Worm (Caenorhabditis elegans) whole organism, midembryonic: Measurements from ENCODE around the gene chil-27.

ENCODE experiments used
- T22C8.4 ChIP-seq: fragments of 200-800 bp; sonication (Bioruptor generic); IDR thresholded peaks from 2 replicates; pipeline ENCODE4 v1.3.6; 2022; ENCODE audit warnings: missing genetic modification characterization, missing compliant biosample characterization
- cog-1 ChIP-seq: sonication (generic microtip); optimal IDR thresholded peaks from 2 replicates; lab custom pipeline; 2016; ENCODE audit warnings: missing genetic modification characterization, missing compliant biosample characterization
- flt-1 ChIP-seq: fragments of 200-800 bp; sonication (Bioruptor generic); IDR thresholded peaks from 2 replicates; pipeline ENCODE4 v1.3.6; 2022; ENCODE audit warnings: missing genetic modification characterization, missing compliant biosample characterization
- klf-2 ChIP-seq: fragments of 200-800 bp; sonication (Bioruptor generic); conservative IDR thresholded peaks from 2 replicates; pipeline ENCODE4 v1.3.6; 2022; ENCODE audit warnings: missing genetic modification reagents, missing genetic modification characterization, missing compliant biosample characterization
- med-1 ChIP-seq: sonication (generic microtip); optimal IDR thresholded peaks from 2 replicates; lab custom pipeline; 2017; ENCODE audit warnings: missing genetic modification characterization, mild to moderate bottlenecking, missing compliant biosample characterization, antibody characterized with exemption, missing genetic modification reagents; ENCODE audit not compliant: insufficient read depth
- ref-1 ChIP-seq: fragments of 200-800 bp; sonication (Bioruptor generic); conservative IDR thresholded peaks from 2 replicates; pipeline ENCODE4 v1.3.6; 2022; ENCODE audit warnings: missing genetic modification reagents, missing genetic modification characterization, missing compliant biosample characterization
- tab-1 ChIP-seq: fragments of 200-800 bp; sonication (Bioruptor generic); IDR thresholded peaks from 2 replicates; pipeline ENCODE4 v1.3.6; 2022; ENCODE audit warnings: missing genetic modification characterization, missing compliant biosample characterization
- ztf-23 ChIP-seq: fragments of 200-800 bp; sonication (Bioruptor generic); IDR thresholded peaks from 2 replicates; pipeline ENCODE4 v1.3.6; 2022; ENCODE audit warnings: missing genetic modification reagents, missing genetic modification characterization, missing compliant biosample characterization
- ztf-29 ChIP-seq: fragments of 200-800 bp; sonication (Bioruptor generic); IDR thresholded peaks from 2 replicates; pipeline ENCODE4 v1.3.6; 2022; ENCODE audit warnings: missing genetic modification reagents, missing genetic modification characterization, missing compliant biosample characterization

The chil-27 gene

ce11 chrII:9477567-9477966 lies at the start of gene chil-27:
Gene chil-27 (plus strand): TSS chrII:9477867.
- TF ChIP-seq flt-1 (GFP tag; lab: Robert Waterston, UW): no peak
- TF ChIP-seq ref-1 (GFP tag; lab: Robert Waterston, UW): no peak
- TF ChIP-seq T22C8.4: no peak
- TF ChIP-seq cog-1 (tag; lab: Kevin White, UChicago): no peak
- no peak for TF ChIP-seq tab-1 (GFP tag; lab: Robert Waterston, UW)
- TF ChIP-seq med-1 (GFP tag; lab: Kevin White, UChicago): no peak
- TF ChIP-seq ztf-29 (GFP tag; lab: Robert Waterston, UW): no peak

ce11 chrII:9431119-9431518 lies 46.5 kb upstream of the chil-27 start:
- TF ChIP-seq ref-1 (GFP tag; lab: Robert Waterston, UW) (no peak), cog-1 (tag; lab: Kevin White, UChicago) (no peak), ztf-23 (GFP tag; lab: Robert Waterston, UW) (no peak), tab-1 (GFP tag; lab: Robert Waterston, UW) (no peak), T22C8.4 (no peak), med-1 (GFP tag; lab: Kevin White, UChicago) (no peak), flt-1 (GFP tag; lab: Robert Waterston, UW) (no peak), ztf-29 (GFP tag; lab: Robert Waterston, UW) (no peak), klf-2 (GFP tag; lab: Robert Waterston, UW) (no peak)

DNA sequence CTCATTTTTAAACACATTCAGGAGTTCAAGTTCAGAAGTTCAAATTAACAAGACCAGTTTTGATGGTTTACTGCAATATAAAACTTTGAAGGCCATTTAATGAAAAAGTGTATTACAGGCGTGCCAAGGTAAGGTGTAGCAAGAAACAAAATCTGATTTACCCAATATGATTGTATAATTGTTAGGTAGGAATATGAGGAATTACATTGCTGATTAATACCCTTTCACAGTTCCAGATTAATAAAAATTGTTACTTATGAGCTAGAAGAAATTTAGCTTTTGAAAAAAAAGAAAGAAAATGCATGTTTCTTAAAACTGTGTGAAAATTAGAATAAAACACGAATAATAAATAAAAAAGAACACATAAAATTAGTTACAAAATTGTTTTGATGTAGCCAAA lies 44.1 kb upstream of the chil-27 start, which contains the start of gene kin-15:
Gene kin-15 (minus strand): TSS at position 101 of the 400 bp plus-strand sequence.
- TF ChIP-seq tab-1 (GFP tag; lab: Robert Waterston, UW) (no peak), ref-1 (GFP tag; lab: Robert Waterston, UW) (no peak), flt-1 (GFP tag; lab: Robert Waterston, UW) (no peak), med-1 (GFP tag; lab: Kevin White, UChicago) (no peak), cog-1 (tag; lab: Kevin White, UChicago) (no peak), ztf-29 (GFP tag; lab: Robert Waterston, UW) (no peak), T22C8.4 (no peak), ztf-23 (GFP tag; lab: Robert Waterston, UW) (no peak), klf-2 (GFP tag; lab: Robert Waterston, UW) (no peak)

DNA sequence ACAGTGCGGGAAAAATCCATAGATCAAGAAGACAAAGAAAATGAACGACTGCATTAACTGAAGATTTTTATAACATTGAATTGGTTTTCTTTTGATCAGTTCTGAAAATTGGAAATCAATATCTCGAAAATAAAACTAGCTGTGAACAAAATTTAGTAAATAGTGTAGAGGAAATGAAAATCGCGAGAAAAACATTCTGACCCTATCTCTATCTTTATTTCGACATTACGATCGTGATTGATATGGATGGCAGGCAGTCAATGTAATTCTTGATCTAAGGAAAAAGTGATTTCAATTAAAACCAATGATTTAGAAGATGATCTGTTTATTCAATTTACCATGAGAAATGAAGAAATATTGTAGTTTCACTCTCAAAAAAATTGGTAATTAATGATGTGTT lies 41.7 kb upstream of the chil-27 start, which contains the start of gene kin-16:
Gene kin-16 (minus strand): TSS at position 101 of the 400 bp plus-strand sequence.
- TF ChIP-seq flt-1 (GFP tag; lab: Robert Waterston, UW) (no peak), ref-1 (GFP tag; lab: Robert Waterston, UW) (no peak), ztf-29 (GFP tag; lab: Robert Waterston, UW) (no peak), T22C8.4 (no peak), tab-1 (GFP tag; lab: Robert Waterston, UW) (no peak), cog-1 (tag; lab: Kevin White, UChicago) (no peak), ztf-23 (GFP tag; lab: Robert Waterston, UW) (no peak), med-1 (GFP tag; lab: Kevin White, UChicago) (no peak)

DNA sequence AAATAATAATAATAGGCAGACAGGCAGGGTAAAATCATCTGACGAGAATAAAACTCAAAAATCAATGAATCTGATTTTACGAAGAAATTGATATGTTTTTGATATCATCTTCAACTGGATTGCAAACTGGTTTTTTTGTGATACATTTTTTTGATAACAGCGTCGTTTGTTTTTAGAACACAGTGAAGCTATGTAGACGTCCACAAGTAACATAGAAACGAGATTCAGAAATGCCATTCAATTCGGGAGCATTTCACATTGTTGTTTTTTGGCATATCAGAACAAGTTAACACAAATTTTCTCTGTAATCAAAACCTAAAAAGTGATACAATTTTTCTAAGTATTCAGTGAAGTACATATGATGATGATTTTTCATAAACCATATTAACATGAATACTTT lies 39.4 kb upstream of the chil-27 start, which contains the start of gene chil-13:
Gene chil-13 (minus strand): TSS at position 101 of the 400 bp plus-strand sequence.
- no peak for TF ChIP-seq med-1 (GFP tag; lab: Kevin White, UChicago)
- no peak for TF ChIP-seq ref-1 (GFP tag; lab: Robert Waterston, UW)
- TF ChIP-seq T22C8.4: no peak
- TF ChIP-seq flt-1 (GFP tag; lab: Robert Waterston, UW): no peak
- no peak for TF ChIP-seq ztf-29 (GFP tag; lab: Robert Waterston, UW)
- no peak for TF ChIP-seq cog-1 (tag; lab: Kevin White, UChicago)
- no peak for TF ChIP-seq tab-1 (GFP tag; lab: Robert Waterston, UW)
- TF ChIP-seq ztf-23 (GFP tag; lab: Robert Waterston, UW): no peak
- no peak for TF ChIP-seq klf-2 (GFP tag; lab: Robert Waterston, UW)

DNA sequence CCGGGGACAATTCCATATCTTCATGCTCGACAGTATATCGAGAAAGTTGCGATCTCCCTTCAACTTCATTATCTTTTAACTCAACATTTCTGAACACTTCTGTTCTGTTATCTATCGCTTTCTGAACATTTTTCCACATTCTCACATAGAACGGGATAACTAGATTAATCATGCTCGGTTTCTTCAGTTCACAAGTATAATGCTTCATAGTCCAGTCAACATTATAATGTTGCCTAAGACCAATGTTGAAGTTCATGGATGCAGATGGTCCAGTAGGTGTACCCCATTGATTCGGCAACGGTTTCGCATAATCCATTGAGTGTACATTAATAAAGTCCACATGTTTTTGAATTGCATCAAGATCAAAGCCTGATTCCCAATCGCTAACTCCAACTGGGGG lies 38.8 kb upstream of the chil-27 start:
- TF ChIP-seq cog-1 (tag; lab: Kevin White, UChicago) (no peak), tab-1 (GFP tag; lab: Robert Waterston, UW) (no peak), ztf-29 (GFP tag; lab: Robert Waterston, UW) (no peak), ztf-23 (GFP tag; lab: Robert Waterston, UW) (no peak), med-1 (GFP tag; lab: Kevin White, UChicago) (no peak), ref-1 (GFP tag; lab: Robert Waterston, UW) (no peak), klf-2 (GFP tag; lab: Robert Waterston, UW) (no peak), T22C8.4 (no peak), flt-1 (GFP tag; lab: Robert Waterston, UW) (no peak)

DNA sequence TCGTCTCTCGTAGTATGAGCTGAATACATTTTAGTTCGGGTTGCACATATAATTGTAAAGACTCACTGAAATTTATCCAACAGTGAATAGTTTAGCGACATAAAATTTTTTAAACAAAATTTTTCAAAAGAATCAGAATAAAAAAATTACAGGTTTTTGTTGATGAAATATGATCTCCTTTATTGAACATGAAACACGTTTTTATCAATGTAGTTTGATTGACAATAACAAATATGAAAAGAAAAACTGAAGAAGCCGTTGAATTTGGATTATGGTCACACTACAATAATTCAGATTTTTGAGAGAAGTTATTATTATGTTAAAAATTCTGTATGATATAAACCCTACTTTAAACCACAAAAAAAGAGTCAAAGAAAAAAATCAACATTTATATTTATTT lies 37.6 kb upstream of the chil-27 start, which contains the start of gene chil-17:
Gene chil-17 (minus strand): TSS at position 101 of the 400 bp plus-strand sequence.
- TF ChIP-seq tab-1 (GFP tag; lab: Robert Waterston, UW): no peak
- no peak for TF ChIP-seq cog-1 (tag; lab: Kevin White, UChicago)
- no peak for TF ChIP-seq ztf-23 (GFP tag; lab: Robert Waterston, UW)
- TF ChIP-seq klf-2 (GFP tag; lab: Robert Waterston, UW): no peak
- TF ChIP-seq med-1 (GFP tag; lab: Kevin White, UChicago): no peak
- TF ChIP-seq ztf-29 (GFP tag; lab: Robert Waterston, UW): no peak
- no peak for TF ChIP-seq ref-1 (GFP tag; lab: Robert Waterston, UW)
- no peak for TF ChIP-seq flt-1 (GFP tag; lab: Robert Waterston, UW)
- TF ChIP-seq T22C8.4: no peak

- TF ChIP-seq T22C8.4 (no peak), cog-1 (tag; lab: Kevin White, UChicago) (no peak), klf-2 (GFP tag; lab: Robert Waterston, UW) (no peak)
Measured at ce11 chrII:9441838-9442237, 35.8 kb upstream of the chil-27 start, which contains the start of gene chil-16. Gene chil-16 (minus strand): TSS chrII:9441938.

DNA sequence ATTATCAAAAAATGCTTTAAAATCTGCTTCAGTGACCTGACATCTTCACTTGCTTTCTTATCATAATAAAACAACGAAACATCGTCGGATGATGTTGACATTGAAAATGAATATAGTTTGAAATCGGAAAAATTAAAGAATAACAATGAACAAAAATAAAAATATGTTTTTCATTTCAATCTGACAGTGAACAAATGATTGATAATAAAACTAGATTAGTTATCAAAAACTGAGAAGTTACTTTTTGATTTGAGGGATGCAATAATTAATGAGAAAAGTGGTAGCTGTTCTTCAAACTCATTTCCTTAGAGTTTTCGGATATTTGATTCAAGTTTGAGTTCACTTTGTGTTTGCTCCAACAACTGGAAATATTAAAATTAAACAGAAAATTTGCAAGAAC lies 34.1 kb upstream of the chil-27 start, which contains the start of gene chil-15:
Gene chil-15 (minus strand): TSS at position 101 of the 400 bp plus-strand sequence.
- TF ChIP-seq med-1 (GFP tag; lab: Kevin White, UChicago) (no peak), ztf-29 (GFP tag; lab: Robert Waterston, UW) (no peak), ztf-23 (GFP tag; lab: Robert Waterston, UW) (no peak), ref-1 (GFP tag; lab: Robert Waterston, UW) (no peak), tab-1 (GFP tag; lab: Robert Waterston, UW) (no peak), cog-1 (tag; lab: Kevin White, UChicago) (no peak), T22C8.4 (no peak), klf-2 (GFP tag; lab: Robert Waterston, UW) (no peak), flt-1 (GFP tag; lab: Robert Waterston, UW) (no peak)
